Worm (Caenorhabditis elegans): ENCODE results near the gene ZK994.6.

ZK994.6 gene

DNA sequence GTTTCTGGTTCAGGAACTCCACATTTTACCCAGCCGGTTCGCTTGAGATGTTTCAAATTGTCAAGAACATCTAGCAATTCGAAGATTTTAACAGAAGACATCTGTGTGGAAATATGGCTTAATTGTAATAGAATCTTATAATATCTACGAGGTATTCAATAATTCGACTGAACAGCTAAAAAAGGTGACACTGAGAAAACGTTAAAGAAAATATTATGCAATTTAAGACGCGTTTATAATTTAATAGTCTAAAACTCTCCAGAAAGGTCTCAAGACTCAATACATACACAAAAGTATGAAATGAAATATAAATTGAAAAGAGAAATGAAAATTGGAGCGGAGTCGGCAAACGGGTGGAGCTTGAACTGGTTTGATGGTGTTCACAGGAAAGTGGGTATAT is 6.1 kb upstream of the ZK994.6 start, which contains the start of gene F45F2.9:
TSS of gene F45F2.9 (minus strand) at position 101 of the 400 bp plus-strand sequence.
- TF ChIP-seq bed-3 (GFP tag; optimal IDR thresholded peaks at IDR 0.05) (no peak), flh-1 (GFP tag; optimal IDR thresholded peaks at IDR 0.05) (no peak), nhr-76 (tag; optimal IDR thresholded peaks at IDR 0.05) (no peak), sptf-1 (tag; optimal IDR thresholded peaks at IDR 0.05) (no peak), zip-8 (tag; optimal IDR thresholded peaks at IDR 0.05) (no peak), nhr-12 (tag; optimal IDR thresholded peaks at IDR 0.05) (no peak), mep-1 (tag; optimal IDR thresholded peaks at IDR 0.05) (no peak)

DNA sequence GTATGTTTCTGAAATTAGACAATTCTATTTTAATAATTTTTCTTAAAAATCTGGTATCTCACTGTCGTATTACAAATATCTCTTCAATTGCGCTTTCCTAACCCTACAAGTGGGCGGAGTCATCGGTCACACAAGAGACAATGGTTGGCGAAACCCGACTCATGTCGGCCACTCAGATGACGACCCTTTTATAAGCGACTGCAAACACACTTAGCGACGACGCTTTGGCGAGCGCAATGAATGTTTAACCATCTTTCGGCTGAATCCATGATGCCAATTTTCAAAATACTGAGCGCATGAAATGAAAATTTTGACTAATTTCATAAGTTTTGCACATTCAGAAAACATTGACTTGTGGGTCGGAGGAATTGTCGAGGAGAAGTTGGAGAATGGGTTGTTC is 6.9 kb downstream of the ZK994.6 start:
- TF ChIP-seq zip-8 (tag; optimal IDR thresholded peaks at IDR 0.05) (no peak), elt-1 (tag; optimal IDR thresholded peaks at IDR 0.05; ENCODE audit: borderline replicate concordance, insufficient read depth) (no peak), nhr-12 (tag; optimal IDR thresholded peaks at IDR 0.05) (peak; percentile 80), M03D4.4 (tag; optimal IDR thresholded peaks at IDR 0.05) (peak; percentile 98), lin-13 (tag; optimal IDR thresholded peaks at IDR 0.05) (peak; percentile 92), drap-1 (GFP tag; optimal IDR thresholded peaks at IDR 0.05) (peak; percentile 99), blmp-1 (tag; optimal IDR thresholded peaks at IDR 0.05) (no peak), unc-120 (tag; optimal IDR thresholded peaks at IDR 0.05; ENCODE audit: poor library complexity, severe bottlenecking) (peak; percentile 99), unc-39 (tag; optimal IDR thresholded peaks at IDR 0.05) (peak; percentile 98), ces-1 (GFP tag; optimal IDR thresholded peaks at IDR 0.05) (peak; percentile 73), ham-2 (GFP tag; optimal IDR thresholded peaks at IDR 0.05) (peak; percentile 99), mep-1 (tag; optimal IDR thresholded peaks at IDR 0.05) (peak; percentile 88), lin-32 (GFP tag; optimal IDR thresholded peaks at IDR 0.05) (peak; percentile 99), lsy-2 (tag; optimal IDR thresholded peaks at IDR 0.05) (peak; percentile 38), sptf-1 (tag; optimal IDR thresholded peaks at IDR 0.05) (peak; percentile 99), mls-2 (tag; optimal IDR thresholded peaks at IDR 0.05) (peak; percentile 99), snpc-4 (tag; optimal IDR thresholded peaks at IDR 0.05) (no peak), sem-2 (GFP tag; optimal IDR thresholded peaks at IDR 0.05) (peak; percentile 96), nhr-237 (tag; optimal IDR thresholded peaks at IDR 0.05) (peak; percentile 88), bed-3 (GFP tag; optimal IDR thresholded peaks at IDR 0.05) (peak; percentile 97), elt-3 (tag; optimal IDR thresholded peaks at IDR 0.05) (peak; percentile 92), hlh-1 (tag; optimal IDR thresholded peaks at IDR 0.05) (peak; percentile 86), cnd-1 (tag; optimal IDR thresholded peaks at IDR 0.05) (peak; percentile 99), tbx-8 (GFP tag; optimal IDR thresholded peaks at IDR 0.05) (peak; percentile 98), flh-1 (GFP tag; optimal IDR thresholded peaks at IDR 0.05) (peak; percentile 97), ceh-39 (tag; optimal IDR thresholded peaks at IDR 0.05) (peak; percentile 71), mab-5 (tag; optimal IDR thresholded peaks at IDR 0.05) (peak; percentile 62), nhr-2 (tag; optimal IDR thresholded peaks at IDR 0.05) (no peak), ztf-11 (tag; optimal IDR thresholded peaks at IDR 0.05) (peak; percentile 88), unc-62 (GFP tag; optimal IDR thresholded peaks at IDR 0.05) (peak; percentile 89), nhr-28 (tag; optimal IDR thresholded peaks at IDR 0.05) (peak; percentile 95), ceh-43 (GFP tag; optimal IDR thresholded peaks at IDR 0.05) (peak; percentile 98), pha-4 (tag; optimal IDR thresholded peaks at IDR 0.05) (peak; percentile 94), nhr-76 (tag; optimal IDR thresholded peaks at IDR 0.05) (peak; percentile 88), ceh-83 (GFP tag; optimal IDR thresholded peaks at IDR 0.05) (peak; percentile 99)

DNA sequence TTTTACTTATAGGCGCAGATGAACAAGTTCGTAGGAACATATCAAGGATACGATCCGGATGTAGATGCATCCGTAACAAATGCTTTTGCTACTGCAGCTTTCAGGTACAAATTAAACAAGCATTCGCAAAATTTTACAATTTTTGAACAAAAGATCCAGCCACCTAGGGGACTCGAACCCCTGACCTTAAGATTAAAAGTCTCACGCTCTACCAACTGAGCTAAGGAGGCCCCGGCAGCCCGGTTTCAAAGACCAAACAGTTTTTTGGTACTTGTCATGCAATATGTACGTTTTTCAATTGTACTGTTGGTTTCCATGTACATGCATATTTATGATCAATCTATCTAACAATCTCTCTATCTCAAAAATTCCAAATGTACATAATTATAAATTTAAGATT is 7.8 kb downstream of the ZK994.6 start:
- TF ChIP-seq drap-1 (GFP tag; optimal IDR thresholded peaks at IDR 0.05) = no peak
- TF ChIP-seq M03D4.4 (tag; optimal IDR thresholded peaks at IDR 0.05) = no peak
- TF ChIP-seq nhr-28 (tag; optimal IDR thresholded peaks at IDR 0.05) = no peak
- no peak for TF ChIP-seq snpc-4 (tag; optimal IDR thresholded peaks at IDR 0.05)
- no peak for TF ChIP-seq bed-3 (GFP tag; optimal IDR thresholded peaks at IDR 0.05)
- TF ChIP-seq lin-32 (GFP tag; optimal IDR thresholded peaks at IDR 0.05) = no peak
- no peak for TF ChIP-seq zip-8 (tag; optimal IDR thresholded peaks at IDR 0.05)
- no peak for TF ChIP-seq elt-3 (tag; optimal IDR thresholded peaks at IDR 0.05)
- no peak for TF ChIP-seq blmp-1 (tag; optimal IDR thresholded peaks at IDR 0.05)
- TF ChIP-seq ztf-11 (tag; optimal IDR thresholded peaks at IDR 0.05) = no peak
- TF ChIP-seq nhr-237 (tag; optimal IDR thresholded peaks at IDR 0.05) = no peak

- TF ChIP-seq nhr-28 (tag; optimal IDR thresholded peaks at IDR 0.05) = no peak
- no peak for TF ChIP-seq flh-1 (GFP tag; optimal IDR thresholded peaks at IDR 0.05)
- TF ChIP-seq nhr-2 (tag; optimal IDR thresholded peaks at IDR 0.05) = no peak
- TF ChIP-seq tbx-8 (GFP tag; optimal IDR thresholded peaks at IDR 0.05) = no peak
- TF ChIP-seq lin-32 (GFP tag; optimal IDR thresholded peaks at IDR 0.05) = no peak
- TF ChIP-seq snpc-4 (tag; optimal IDR thresholded peaks at IDR 0.05) = no peak
- no peak for TF ChIP-seq elt-3 (tag; optimal IDR thresholded peaks at IDR 0.05)
- no peak for TF ChIP-seq ces-1 (GFP tag; optimal IDR thresholded peaks at IDR 0.05)
- TF ChIP-seq ham-2 (GFP tag; optimal IDR thresholded peaks at IDR 0.05) = no peak
- TF ChIP-seq elt-1 (tag; optimal IDR thresholded peaks at IDR 0.05; ENCODE audit: borderline replicate concordance, insufficient read depth) = no peak
- no peak for TF ChIP-seq ztf-11 (tag; optimal IDR thresholded peaks at IDR 0.05)
- no peak for TF ChIP-seq lsy-2 (tag; optimal IDR thresholded peaks at IDR 0.05)
- no peak for TF ChIP-seq unc-39 (tag; optimal IDR thresholded peaks at IDR 0.05)
- TF ChIP-seq pha-4 (tag; optimal IDR thresholded peaks at IDR 0.05) = no peak
Observed at ce11 chrV:8495965-8496364, 11.3 kb downstream of the ZK994.6 start.

Data from whole organism, mixed stage, embryonic.